Fruit fly (Drosophila melanogaster) whole organism, prepupa: ENCODE data around the gene CG5181.

ENCODE experiments used
- CG10631 ChIP-seq: fragments of 200-800 bp; sonication (Bioruptor generic); optimal IDR thresholded peaks from 2 replicates; lab custom pipeline; 2016; ENCODE audit warnings: missing biosample characterization, missing genetic modification characterization
- CG10669 ChIP-seq: fragments of 200-800 bp; sonication (Bioruptor generic); optimal IDR thresholded peaks from 3 replicates; lab custom pipeline; 2018; ENCODE audit warnings: missing biosample characterization, mild to moderate bottlenecking, missing genetic modification characterization, moderate library complexity
- CG11294 ChIP-seq: fragments of 200-800 bp; sonication (Bioruptor generic); IDR thresholded peaks from 2 replicates; pipeline ENCODE4 v1.3.6; 2022; ENCODE audit warnings: missing biosample characterization, missing genetic modification characterization
- CG11762 ChIP-seq: fragments of 200-800 bp; sonication (Bioruptor generic); optimal IDR thresholded peaks from 3 replicates; lab custom pipeline; 2016; ENCODE audit warnings: missing biosample characterization, missing genetic modification characterization; ENCODE audit not compliant: insufficient read depth
- CG11902 ChIP-seq: fragments of 200-800 bp; sonication (Bioruptor generic); optimal IDR thresholded peaks from 3 replicates; lab custom pipeline; 2016; ENCODE audit warnings: missing biosample characterization, missing genetic modification characterization
- CG15336 ChIP-seq: fragments of 200-800 bp; sonication (Bioruptor generic); IDR thresholded peaks from 2 replicates; pipeline ENCODE4 v1.3.6; 2022; ENCODE audit warnings: missing biosample characterization, missing genetic modification characterization
- CG1621 ChIP-seq: fragments of 200-800 bp; sonication (Bioruptor generic); optimal IDR thresholded peaks from 3 replicates; lab custom pipeline; 2018; ENCODE audit warnings: missing biosample characterization, mild to moderate bottlenecking, missing genetic modification characterization
- CG16779 ChIP-seq: fragments of 200-800 bp; sonication (Bioruptor generic); optimal IDR thresholded peaks from 3 replicates; lab custom pipeline; 2017; ENCODE audit warnings: missing biosample characterization, mild to moderate bottlenecking, missing genetic modification characterization
- CG3032 ChIP-seq: fragments of 200-800 bp; optimal IDR thresholded peaks from 2 replicates; lab custom pipeline; 2019; ENCODE audit warnings: missing biosample characterization, mild to moderate bottlenecking, missing genetic modification characterization, moderate library complexity
- CG32006 ChIP-seq: fragments of 200-800 bp; sonication (Bioruptor generic); optimal IDR thresholded peaks from 3 replicates; lab custom pipeline; 2017; ENCODE audit warnings: missing biosample characterization, mild to moderate bottlenecking, missing genetic modification characterization
- CG3919 ChIP-seq: fragments of 200-800 bp; sonication (Bioruptor generic); optimal IDR thresholded peaks from 3 replicates; lab custom pipeline; 2016; ENCODE audit warnings: missing biosample characterization, missing genetic modification characterization
- CG6163 ChIP-seq: fragments of 200-800 bp; sonication (Bioruptor generic); IDR thresholded peaks from 3 replicates; pipeline ENCODE4 v1.3.6; 2022; ENCODE audit warnings: missing biosample characterization, missing genetic modification characterization
- CG6792 ChIP-seq: fragments of 200-800 bp; sonication (Bioruptor generic); optimal IDR thresholded peaks from 3 replicates; lab custom pipeline; 2016; ENCODE audit warnings: missing biosample characterization, missing genetic modification characterization
- CG6808 ChIP-seq: fragments of 200-800 bp; sonication (Bioruptor generic); optimal IDR thresholded peaks from 3 replicates; lab custom pipeline; 2017; ENCODE audit warnings: missing biosample characterization, missing genetic modification characterization, mild to moderate bottlenecking, moderate library complexity, missing genetic modification reagents
- CG6854 ChIP-seq: fragments of 200-800 bp; sonication (Bioruptor generic); optimal IDR thresholded peaks from 2 replicates; lab custom pipeline; 2017; ENCODE audit warnings: missing biosample characterization, mild to moderate bottlenecking, missing genetic modification characterization
- CG8119 ChIP-seq: fragments of 200-800 bp; sonication (Bioruptor generic); IDR thresholded peaks from 3 replicates; pipeline ENCODE4 v1.3.6; 2022; ENCODE audit warnings: missing biosample characterization, missing genetic modification characterization
- CG8319 ChIP-seq: fragments of 200-800 bp; sonication (Bioruptor generic); optimal IDR thresholded peaks from 3 replicates; lab custom pipeline; 2016; ENCODE audit warnings: missing biosample characterization, missing genetic modification characterization
- CG8632 ChIP-seq: fragments of 200-800 bp; sonication (Bioruptor generic); optimal IDR thresholded peaks from 3 replicates; lab custom pipeline; 2016; ENCODE audit warnings: missing biosample characterization, missing genetic modification characterization
- CG9139 ChIP-seq: fragments of 200-800 bp; sonication (Bioruptor generic); optimal IDR thresholded peaks from 3 replicates; lab custom pipeline; 2017; ENCODE audit warnings: missing biosample characterization, mild to moderate bottlenecking, missing genetic modification characterization
- Eip75B ChIP-seq: fragments of 200-800 bp; sonication (Bioruptor generic); optimal IDR thresholded peaks from 3 replicates; lab custom pipeline; 2016; ENCODE audit warnings: missing biosample characterization, missing genetic modification characterization
- Eip78C ChIP-seq: fragments of 200-800 bp; sonication (Bioruptor generic); peaks from one replicate; lab custom pipeline; 2016; ENCODE audit warnings: missing biosample characterization, missing genetic modification characterization
- Eip93F ChIP-seq: fragments of 200-800 bp; sonication (Bioruptor generic); optimal IDR thresholded peaks from 2 replicates; lab custom pipeline; 2016; ENCODE audit warnings: missing biosample characterization, mild to moderate bottlenecking, missing genetic modification characterization
- Ets21C ChIP-seq: fragments of 200-800 bp; sonication (Bioruptor generic); optimal IDR thresholded peaks from 3 replicates; lab custom pipeline; 2016; ENCODE audit warnings: missing biosample characterization, missing genetic modification characterization
- Gug ChIP-seq: fragments of 200-800 bp; sonication (Bioruptor generic); IDR thresholded peaks from 2 replicates; pipeline ENCODE4 v1.3.6; 2022; ENCODE audit warnings: missing biosample characterization, missing genetic modification characterization
- Hr39 ChIP-seq: fragments of 200-800 bp; sonication (Bioruptor generic); optimal IDR thresholded peaks from 2 replicates; lab custom pipeline; 2016; ENCODE audit warnings: missing biosample characterization, missing genetic modification characterization
- Hr4 ChIP-seq: fragments of 200-800 bp; sonication (Bioruptor generic); optimal IDR thresholded peaks from 3 replicates; lab custom pipeline; 2016; ENCODE audit warnings: missing biosample characterization, missing genetic modification characterization
- Lpt ChIP-seq: fragments of 200-800 bp; sonication (Bioruptor generic); optimal IDR thresholded peaks from 3 replicates; lab custom pipeline; 2016; ENCODE audit warnings: missing biosample characterization, missing genetic modification characterization
- Met ChIP-seq: fragments of 200-800 bp; sonication (Bioruptor generic); optimal IDR thresholded peaks from 3 replicates; lab custom pipeline; 2016; ENCODE audit warnings: missing biosample characterization, missing genetic modification characterization
- OdsH ChIP-seq: fragments of 200-800 bp; sonication (Bioruptor generic); optimal IDR thresholded peaks from 3 replicates; lab custom pipeline; 2016; ENCODE audit warnings: missing biosample characterization, missing genetic modification characterization
- Smox ChIP-seq: fragments of 200-800 bp; sonication (Bioruptor generic); optimal IDR thresholded peaks from 3 replicates; lab custom pipeline; 2016; ENCODE audit warnings: missing biosample characterization, missing genetic modification characterization
- Sox102F ChIP-seq: fragments of 200-800 bp; sonication (Bioruptor generic); optimal IDR thresholded peaks from 2 replicates; lab custom pipeline; 2016; ENCODE audit warnings: missing biosample characterization, mild to moderate bottlenecking, missing genetic modification characterization
- Sox14 ChIP-seq: fragments of 200-800 bp; sonication (Bioruptor generic); optimal IDR thresholded peaks from 3 replicates; lab custom pipeline; 2016; ENCODE audit warnings: missing biosample characterization, missing genetic modification characterization
- achi ChIP-seq: fragments of 200-800 bp; sonication (Bioruptor generic); optimal IDR thresholded peaks from 3 replicates; lab custom pipeline; 2016; ENCODE audit warnings: missing biosample characterization, missing genetic modification characterization
- acj6 ChIP-seq: fragments of 200-800 bp; sonication (Bioruptor generic); optimal IDR thresholded peaks from 3 replicates; lab custom pipeline; 2016; ENCODE audit warnings: missing biosample characterization, missing genetic modification characterization
- cyc ChIP-seq: fragments of 200-800 bp; sonication (Bioruptor generic); optimal IDR thresholded peaks from 3 replicates; lab custom pipeline; 2016; ENCODE audit warnings: missing biosample characterization, missing genetic modification characterization
- dac ChIP-seq: fragments of 200-800 bp; sonication (Bioruptor generic); optimal IDR thresholded peaks from 2 replicates; lab custom pipeline; 2017; ENCODE audit warnings: missing biosample characterization, mild to moderate bottlenecking, missing genetic modification characterization
- dsx ChIP-seq: fragments of 200-800 bp; optimal IDR thresholded peaks from 3 replicates; lab custom pipeline; 2019; ENCODE audit warnings: missing biosample characterization, mild to moderate bottlenecking, missing genetic modification characterization, moderate library complexity; ENCODE audit not compliant: poor library complexity, severe bottlenecking
- eg ChIP-seq: fragments of 200-800 bp; sonication (Bioruptor generic); IDR thresholded peaks from 3 replicates; pipeline ENCODE4 v1.3.6; 2022; ENCODE audit warnings: missing biosample characterization, missing genetic modification characterization
- esn ChIP-seq: fragments of 200-800 bp; sonication (Bioruptor generic); optimal IDR thresholded peaks from 2 replicates; lab custom pipeline; 2016; ENCODE audit warnings: missing biosample characterization, mild to moderate bottlenecking, missing genetic modification characterization, moderate library complexity
- fd59A ChIP-seq: fragments of 200-800 bp; sonication (Bioruptor generic); optimal IDR thresholded peaks from 2 replicates; lab custom pipeline; 2017; ENCODE audit warnings: missing biosample characterization, mild to moderate bottlenecking, missing genetic modification characterization, missing genetic modification reagents
- lz ChIP-seq: fragments of 200-800 bp; sonication (Bioruptor generic); optimal IDR thresholded peaks from 3 replicates; lab custom pipeline; 2016; ENCODE audit warnings: missing biosample characterization, missing genetic modification characterization
- net ChIP-seq: fragments of 200-800 bp; sonication (Bioruptor generic); optimal IDR thresholded peaks from 3 replicates; lab custom pipeline; 2016; ENCODE audit warnings: missing biosample characterization, missing genetic modification characterization
- pdm3 ChIP-seq: fragments of 200-800 bp; sonication (Bioruptor generic); optimal IDR thresholded peaks from 3 replicates; lab custom pipeline; 2016; ENCODE audit warnings: missing biosample characterization, missing genetic modification characterization
- spab ChIP-seq: fragments of 200-800 bp; sonication (Bioruptor generic); optimal IDR thresholded peaks from 2 replicates; lab custom pipeline; 2017; ENCODE audit warnings: missing biosample characterization, mild to moderate bottlenecking, missing genetic modification characterization, missing genetic modification reagents
- ss ChIP-seq, 2 experiments: fragments of 200-800 bp; sonication (Bioruptor generic); optimal IDR thresholded peaks; 2 replicates in 1 of 2; 3 replicates in 1 of 2; lab custom pipeline; 2017 to 2018; ENCODE audit warnings: mild to moderate bottlenecking in 2 of 2, missing biosample characterization in 2 of 2, missing genetic modification characterization in 2 of 2, moderate library complexity in 1 of 2
- svp ChIP-seq: fragments of 200-800 bp; sonication (Bioruptor generic); peaks from one replicate; lab custom pipeline; 2016; ENCODE audit warnings: missing biosample characterization, missing genetic modification characterization
- topi ChIP-seq: fragments of 200-800 bp; sonication (Bioruptor generic); optimal IDR thresholded peaks from 3 replicates; lab custom pipeline; 2016; ENCODE audit warnings: missing biosample characterization, missing genetic modification characterization
- vri ChIP-seq: fragments of 200-800 bp; sonication (Bioruptor generic); optimal IDR thresholded peaks from 3 replicates; lab custom pipeline; 2016; ENCODE audit warnings: missing biosample characterization, mild to moderate bottlenecking, missing genetic modification characterization

Gene CG5181

dm6 chr2L:7425690-7426056 lies 16.1 kb upstream of the CG5181 start:
- TF ChIP-seq achi (GFP tag; lab: Kevin White, UChicago) (no peak), CG1621 (tag; lab: Kevin White, UChicago) (no peak), esn (GFP tag; lab: Kevin White, UChicago) (no peak), dac (GFP tag; lab: Kevin White, UChicago) (no peak), CG11294 (GFP tag; lab: Robert Waterston, UW) (no peak), eg (GFP tag; lab: Robert Waterston, UW) (no peak), CG8319 (GFP tag; lab: Kevin White, UChicago) (no peak), CG11762 (GFP tag; lab: Kevin White, UChicago) (no peak)

DNA sequence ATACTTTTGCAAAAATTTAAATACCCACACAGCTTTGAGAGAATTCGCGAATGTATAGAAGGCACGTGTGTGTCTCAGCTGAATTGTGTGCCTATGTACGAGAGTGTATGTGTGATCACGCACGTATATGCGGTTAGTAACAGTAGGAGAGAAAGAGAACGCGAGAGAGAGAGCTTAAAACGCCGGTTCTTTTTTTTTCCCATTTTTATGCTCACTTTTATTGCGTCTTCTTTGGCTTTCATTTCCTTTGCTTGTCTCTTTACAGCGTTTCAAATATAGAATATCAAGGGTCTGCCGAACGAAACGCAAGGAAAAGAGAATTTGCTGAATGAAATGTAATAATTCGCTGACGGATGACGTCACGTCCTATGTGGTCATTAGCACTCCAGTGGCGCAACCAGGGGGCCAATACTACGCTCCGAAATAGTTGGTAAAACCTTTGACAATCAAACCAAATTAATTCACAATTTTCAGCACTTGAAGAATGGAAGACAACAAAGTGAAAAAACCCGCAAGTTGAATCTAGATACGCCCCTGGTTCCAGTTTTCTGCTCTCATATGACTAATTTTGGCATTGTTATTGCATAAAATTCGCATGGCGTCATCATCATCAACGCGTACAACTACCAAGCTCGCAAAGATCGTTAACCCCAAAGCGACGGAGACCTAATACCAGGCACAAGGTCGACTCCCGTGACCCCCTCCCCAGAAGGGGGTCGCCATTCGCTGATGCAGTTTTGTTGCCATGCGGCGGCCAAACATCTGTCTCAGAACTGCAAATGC lies 15.5 kb upstream of the CG5181 start:
- TF ChIP-seq Gug (peak; percentile 73), Hr39 (GFP tag; lab: Kevin White, UChicago) (peak; percentile 94), fd59A (GFP tag; lab: Kevin White, UChicago) (peak; percentile 44), Smox (peak; percentile 87), esn (GFP tag; lab: Kevin White, UChicago) (peak; percentile 94), CG10631 (peak; percentile 69), lz (GFP tag; lab: Kevin White, UChicago) (peak; percentile 93), CG11762 (GFP tag; lab: Kevin White, UChicago) (peak; percentile 29), dsx (peak; percentile 29), CG6792 (peak; percentile 81), CG32006 (GFP tag; lab: Kevin White, UChicago) (peak; percentile 66), CG8119 (GFP tag; lab: Robert Waterston, UW) (peak; percentile 69), vri (GFP tag; lab: Kevin White, UChicago) (peak; percentile 97), pdm3 (GFP tag; lab: Kevin White, UChicago) (peak; percentile 84), CG16779 (tag; lab: Kevin White, UChicago) (peak; percentile 33), CG6854 (no peak), CG15336 (GFP tag; lab: Robert Waterston, UW) (peak; percentile 78), topi (GFP tag; lab: Kevin White, UChicago) (peak; percentile 92), acj6 (peak; percentile 83), cyc (GFP tag; lab: Kevin White, UChicago) (peak; percentile 91), Sox14 (GFP tag; lab: Kevin White, UChicago) (peak; percentile 89), CG3919 (GFP tag; lab: Kevin White, UChicago) (peak; percentile 85), Sox102F (GFP tag; lab: Kevin White, UChicago) (peak; percentile 90), CG8632 (GFP tag; lab: Kevin White, UChicago) (peak; percentile 62), CG3032 (peak; percentile 56), spab (GFP tag; lab: Kevin White, UChicago) (peak; percentile 44), ss (GFP tag; optimal IDR thresholded peaks at IDR 0.05; lab: Kevin White, UChicago) (peak; percentile 7 to 21), dac (GFP tag; lab: Kevin White, UChicago) (peak; percentile 37), CG11902 (peak; percentile 76), svp (GFP tag; lab: Kevin White, UChicago) (peak; percentile 96), CG6808 (GFP tag; lab: Kevin White, UChicago) (peak; percentile 13), Eip78C (GFP tag; lab: Kevin White, UChicago) (peak; percentile 92), achi (GFP tag; lab: Kevin White, UChicago) (peak; percentile 80), Hr4 (peak; percentile 68), Met (GFP tag; lab: Kevin White, UChicago) (peak; percentile 91), Eip75B (GFP tag; lab: Kevin White, UChicago) (peak; percentile 71), Eip93F (GFP tag; lab: Kevin White, UChicago) (peak; percentile 8), CG6163 (GFP tag; lab: Robert Waterston, UW) (peak; percentile 92), net (GFP tag; lab: Kevin White, UChicago) (peak; percentile 77), CG1621 (tag; lab: Kevin White, UChicago) (peak; percentile 46), Ets21C (GFP tag; lab: Kevin White, UChicago) (peak; percentile 87), CG9139 (GFP tag; lab: Kevin White, UChicago) (no peak), OdsH (peak; percentile 79), CG10669 (GFP tag; lab: Kevin White, UChicago) (peak; percentile 66), Lpt (GFP tag; lab: Kevin White, UChicago) (peak; percentile 27)
